Fruit fly (Drosophila melanogaster): ENCODE measurements around the gene CG7988.

DNA sequence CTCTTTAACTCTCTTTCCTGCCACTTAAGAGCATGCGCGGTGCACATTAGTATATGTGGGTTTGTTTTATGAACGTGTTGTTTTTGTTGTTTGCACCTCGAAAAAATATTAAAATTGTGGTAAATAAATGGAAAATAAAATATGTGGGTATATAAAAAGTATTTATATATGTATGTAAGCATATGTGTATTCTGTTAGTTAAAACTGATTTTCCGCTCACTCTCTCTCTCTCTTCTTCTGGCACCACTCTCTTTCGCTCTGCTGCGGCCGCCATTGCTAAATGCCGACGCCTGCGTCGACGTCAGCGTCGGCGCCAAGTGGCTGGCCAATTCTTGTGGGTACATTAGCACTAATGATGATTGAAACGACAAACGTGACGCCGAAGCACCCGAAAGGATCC lies 44.9 kb downstream of the CG7988 start:
- no peak for TF ChIP-seq MTF-1 (GFP tag; optimal IDR thresholded peaks at IDR 0.05; ENCODE audit: borderline replicate concordance)
- no peak for TF ChIP-seq H2.0 (GFP tag; IDR thresholded peaks at IDR 0.05)
- TF ChIP-seq Deaf1 (tag; optimal IDR thresholded peaks at IDR 0.05), result no peak
- no peak for TF ChIP-seq her (GFP tag; optimal IDR thresholded peaks at IDR 0.05)
- TF ChIP-seq CG4424 (GFP tag; optimal IDR thresholded peaks at IDR 0.05), result no peak
- TF ChIP-seq eve (GFP tag; optimal IDR thresholded peaks at IDR 0.05), result no peak

All from whole organism, embryonic.